Worm (Caenorhabditis elegans) whole organism, late embryonic: Measurements from ENCODE around the gene gpa-2.

Source experiments
- elt-2 ChIP-seq: sonication (generic microtip); optimal IDR thresholded peaks from 2 replicates; lab custom pipeline; 2016; ENCODE audit warnings: missing genetic modification reagents, missing genetic modification characterization, missing compliant biosample characterization
- ref-2 ChIP-seq: sonication (generic microtip); optimal IDR thresholded peaks from 2 replicates; lab custom pipeline; 2016; ENCODE audit warnings: missing genetic modification characterization, missing compliant biosample characterization
- unc-3 ChIP-seq, 2 experiments: fragments of 200-800 bp in 1 of 2; sonication (Bioruptor generic) in 1 of 2; sonication (generic microtip) in 1 of 2; conservative IDR thresholded peaks in 1 of 2; optimal IDR thresholded peaks in 1 of 2; 2 replicates each; pipeline versions ENCODE4 v1.3.6 to Lab custom; 2016 to 2022; ENCODE audit warnings: missing compliant biosample characterization in 2 of 2, missing genetic modification characterization in 2 of 2, missing genetic modification reagents in 1 of 2

- TF ChIP-seq unc-3 (GFP tag; conservative IDR thresholded peaks at IDR 0.05; lab: Robert Waterston, UW) (no peak), unc-3 (tag; optimal IDR thresholded peaks at IDR 0.05; lab: Kevin White, UChicago) (no peak), elt-2 (tag; lab: Kevin White, UChicago) (peak; percentile 42), ref-2 (no peak)
Observed at ce11 chrV:8348959-8349389, 21.8 kb upstream of the gpa-2 start.
